Worm (Caenorhabditis elegans) whole organism, L2 larva: Measurements from ENCODE around the gene ets-5.

Source experiments
- ceh-16 ChIP-seq: fragments of 150-350 bp; optimal IDR thresholded peaks from 2 replicates; lab custom pipeline; 2014; ENCODE audit warnings: missing biosample characterization, missing genetic modification characterization
- nhr-23 ChIP-seq: fragments of 150-350 bp; optimal IDR thresholded peaks from 2 replicates; lab custom pipeline; 2014; ENCODE audit warnings: missing biosample characterization, missing genetic modification reagents, missing genetic modification characterization
- skn-1 ChIP-seq: sonication (generic microtip); optimal IDR thresholded peaks from 2 replicates; lab custom pipeline; 2017; ENCODE audit warnings: missing biosample characterization, missing genetic modification characterization

DNA sequence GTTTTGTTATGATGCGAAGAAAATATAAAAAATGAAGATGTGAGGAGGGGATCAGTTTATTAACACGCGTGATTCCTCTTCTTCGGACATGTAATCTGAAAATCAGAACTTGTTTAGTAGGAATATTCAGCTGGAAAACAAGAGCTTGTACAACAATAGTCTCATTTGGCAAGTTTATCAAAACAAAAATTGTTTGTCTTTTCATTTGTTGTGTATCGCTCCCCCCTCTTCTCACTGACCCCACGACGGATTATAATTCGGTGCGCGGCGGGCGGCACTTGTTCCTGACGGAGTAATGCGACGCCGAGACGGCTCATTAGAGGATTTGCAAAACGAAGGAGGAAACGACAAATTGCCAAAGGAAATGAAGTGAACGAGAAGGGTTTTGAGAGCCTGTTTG, 50.5 kb downstream of the ets-5 start, which contains the start of gene ZC449.4:
- TF ChIP-seq nhr-23 (tag; lab: Kevin White, UChicago): no peak
- TF ChIP-seq skn-1 (tag; lab: Kevin White, UChicago): no peak
- TF ChIP-seq ceh-16 (tag; lab: Kevin White, UChicago): no peak
